Worm (Caenorhabditis elegans): ENCODE data around the gene his-24.
A peak's percentile ranks its signal among the peaks of the same experiment; 100 is the strongest.

Gene his-24

ce11 chrX:14476625-14477257, 13.2 kb upstream of the his-24 start:
- TF ChIP-seq scrt-1 (GFP tag; IDR thresholded peaks at IDR 0.05) (no peak), pes-1 (GFP tag; IDR thresholded peaks at IDR 0.05) (no peak), aly-1 (tag; optimal IDR thresholded peaks at IDR 0.05) (no peak), ama-1 (optimal IDR thresholded peaks at IDR 0.05) (no peak), sea-1 (GFP tag; conservative IDR thresholded peaks at IDR 0.05) (no peak), hnd-1 (tag; optimal IDR thresholded peaks at IDR 0.05) (no peak), F13C5.2 (tag; optimal IDR thresholded peaks at IDR 0.05) (no peak), ets-7 (tag; optimal IDR thresholded peaks at IDR 0.05) (no peak), tra-4 (tag; optimal IDR thresholded peaks at IDR 0.05) (no peak), hmbx-1 (tag; optimal IDR thresholded peaks at IDR 0.05) (no peak), flt-1 (GFP tag; IDR thresholded peaks at IDR 0.05) (no peak)

- TF ChIP-seq hmbx-1 (tag; optimal IDR thresholded peaks at IDR 0.05) (no peak), tra-4 (tag; optimal IDR thresholded peaks at IDR 0.05) (no peak), flt-1 (GFP tag; IDR thresholded peaks at IDR 0.05) (no peak), tbx-37 (GFP tag; conservative IDR thresholded peaks at IDR 0.05) (no peak), hnd-1 (tag; optimal IDR thresholded peaks at IDR 0.05) (no peak), ets-7 (tag; optimal IDR thresholded peaks at IDR 0.05) (no peak), F13C5.2 (tag; optimal IDR thresholded peaks at IDR 0.05) (no peak), tbx-11 (GFP tag; IDR thresholded peaks at IDR 0.05) (no peak), hmg-4 (GFP tag; optimal IDR thresholded peaks at IDR 0.05) (no peak), scrt-1 (GFP tag; IDR thresholded peaks at IDR 0.05) (no peak), sea-1 (GFP tag; conservative IDR thresholded peaks at IDR 0.05) (no peak), aly-1 (tag; optimal IDR thresholded peaks at IDR 0.05) (no peak), ama-1 (optimal IDR thresholded peaks at IDR 0.05) (no peak), ceh-36 (tag; optimal IDR thresholded peaks at IDR 0.05) (no peak), ceh-13 (GFP tag; optimal IDR thresholded peaks at IDR 0.05) (no peak), pes-1 (GFP tag; IDR thresholded peaks at IDR 0.05) (no peak)
These were observed 12.6 kb upstream of the his-24 start for ce11 chrX:14477338-14477737.

ce11 chrX:14478193-14478592, 11.7 kb upstream of the his-24 start:
- TF ChIP-seq flt-1 (GFP tag; IDR thresholded peaks at IDR 0.05) (no peak), tbx-11 (GFP tag; IDR thresholded peaks at IDR 0.05) (no peak), tra-4 (tag; optimal IDR thresholded peaks at IDR 0.05) (no peak), F13C5.2 (tag; optimal IDR thresholded peaks at IDR 0.05) (no peak), ceh-13 (GFP tag; optimal IDR thresholded peaks at IDR 0.05) (no peak), hnd-1 (tag; optimal IDR thresholded peaks at IDR 0.05) (no peak), pes-1 (GFP tag; IDR thresholded peaks at IDR 0.05) (no peak), ceh-36 (tag; optimal IDR thresholded peaks at IDR 0.05) (no peak), scrt-1 (GFP tag; IDR thresholded peaks at IDR 0.05) (no peak), ama-1 (optimal IDR thresholded peaks at IDR 0.05) (no peak), hmg-4 (GFP tag; optimal IDR thresholded peaks at IDR 0.05) (no peak)

ce11 chrX:14478743-14479428, 11.0 kb upstream of the his-24 start, which contains the start of gene M163.11:
TSS of gene M163.11 (plus strand) at chrX:14479378.
- no peak for TF ChIP-seq tbx-37 (GFP tag; conservative IDR thresholded peaks at IDR 0.05)
- no peak for TF ChIP-seq scrt-1 (GFP tag; IDR thresholded peaks at IDR 0.05)
- TF ChIP-seq aly-1 (tag; optimal IDR thresholded peaks at IDR 0.05) = no peak
- no peak for TF ChIP-seq tra-4 (tag; optimal IDR thresholded peaks at IDR 0.05)
- TF ChIP-seq tbx-11 (GFP tag; IDR thresholded peaks at IDR 0.05) = no peak
- TF ChIP-seq ceh-13 (GFP tag; optimal IDR thresholded peaks at IDR 0.05) = no peak
- no peak for TF ChIP-seq flt-1 (GFP tag; IDR thresholded peaks at IDR 0.05)
- no peak for TF ChIP-seq B0310.2 (tag; optimal IDR thresholded peaks at IDR 0.05)
- TF ChIP-seq hnd-1 (tag; optimal IDR thresholded peaks at IDR 0.05) = no peak
- TF ChIP-seq hmg-4 (GFP tag; optimal IDR thresholded peaks at IDR 0.05) = no peak
- no peak for TF ChIP-seq pes-1 (GFP tag; IDR thresholded peaks at IDR 0.05)
- no peak for TF ChIP-seq ets-7 (tag; optimal IDR thresholded peaks at IDR 0.05)
- no peak for TF ChIP-seq ama-1 (optimal IDR thresholded peaks at IDR 0.05)
- TF ChIP-seq hmbx-1 (tag; optimal IDR thresholded peaks at IDR 0.05) = no peak
- no peak for TF ChIP-seq F13C5.2 (tag; optimal IDR thresholded peaks at IDR 0.05)
- TF ChIP-seq ceh-36 (tag; optimal IDR thresholded peaks at IDR 0.05) = no peak
- TF ChIP-seq sea-1 (GFP tag; conservative IDR thresholded peaks at IDR 0.05) = no peak

- peak; percentile 82 for TF ChIP-seq F13C5.2 (tag; optimal IDR thresholded peaks at IDR 0.05)
- no peak for TF ChIP-seq ets-7 (tag; optimal IDR thresholded peaks at IDR 0.05)
- TF ChIP-seq tbx-11 (GFP tag; IDR thresholded peaks at IDR 0.05) = peak; percentile 47; the same call in 1 of the 2 replicates
- peak; percentile 69 for TF ChIP-seq hmg-4 (GFP tag; optimal IDR thresholded peaks at IDR 0.05)
- peak; percentile 9 for TF ChIP-seq ceh-36 (tag; optimal IDR thresholded peaks at IDR 0.05)
- TF ChIP-seq pes-1 (GFP tag; IDR thresholded peaks at IDR 0.05) = peak; percentile 76
- TF ChIP-seq tbx-37 (GFP tag; conservative IDR thresholded peaks at IDR 0.05) = peak; percentile 48; the same call in 1 of the 2 replicates
- no peak for TF ChIP-seq ama-1 (optimal IDR thresholded peaks at IDR 0.05)
- 0 out of 2 replicates have a peak, but pooled peaks have one; percentile 47 for TF ChIP-seq scrt-1 (GFP tag; IDR thresholded peaks at IDR 0.05)
- TF ChIP-seq sea-1 (GFP tag; conservative IDR thresholded peaks at IDR 0.05) = peak; percentile 51; the same call in 1 of the 2 replicates
- no peak for TF ChIP-seq flt-1 (GFP tag; IDR thresholded peaks at IDR 0.05)
These were observed 9.6 kb upstream of the his-24 start, which contains the start of gene gfi-3 for ce11 chrX:14480248-14480647. TSS of gene gfi-3 (plus strand) at chrX:14480572.

- TF ChIP-seq ceh-13 (GFP tag; optimal IDR thresholded peaks at IDR 0.05) (no peak), tbx-11 (GFP tag; IDR thresholded peaks at IDR 0.05) (0 out of 2 replicates have a peak, but pooled peaks have one; percentile 22)
These were observed 8.3 kb upstream of the his-24 start for ce11 chrX:14481637-14482036.

ce11 chrX:14484827-14485226, 5.1 kb upstream of the his-24 start, which contains the start of gene M163.8:
TSS of gene M163.8 (plus strand) at chrX:14485127.
- no peak for TF ChIP-seq pes-1 (GFP tag; IDR thresholded peaks at IDR 0.05)
- no peak for TF ChIP-seq tbx-11 (GFP tag; IDR thresholded peaks at IDR 0.05)
- TF ChIP-seq B0310.2 (tag; optimal IDR thresholded peaks at IDR 0.05) = no peak
- TF ChIP-seq ama-1 (optimal IDR thresholded peaks at IDR 0.05) = no peak
- no peak for TF ChIP-seq hnd-1 (tag; optimal IDR thresholded peaks at IDR 0.05)
- no peak for TF ChIP-seq tra-4 (tag; optimal IDR thresholded peaks at IDR 0.05)
- TF ChIP-seq ceh-13 (GFP tag; optimal IDR thresholded peaks at IDR 0.05) = no peak
- TF ChIP-seq aly-1 (tag; optimal IDR thresholded peaks at IDR 0.05) = no peak
- TF ChIP-seq ets-7 (tag; optimal IDR thresholded peaks at IDR 0.05) = no peak
- no peak for TF ChIP-seq hmbx-1 (tag; optimal IDR thresholded peaks at IDR 0.05)
- TF ChIP-seq hmg-4 (GFP tag; optimal IDR thresholded peaks at IDR 0.05) = no peak
- TF ChIP-seq tbx-37 (GFP tag; conservative IDR thresholded peaks at IDR 0.05) = no peak
- TF ChIP-seq flt-1 (GFP tag; IDR thresholded peaks at IDR 0.05) = no peak
- TF ChIP-seq F13C5.2 (tag; optimal IDR thresholded peaks at IDR 0.05) = no peak

Measured in whole organism, early embryonic.